Worm (Caenorhabditis elegans) whole organism, L2 larva: ENCODE measurements around the gene srd-28.

Source experiments
- C34F6.9 ChIP-seq: fragments of 150-350 bp; optimal IDR thresholded peaks from 2 replicates; lab custom pipeline; 2014; ENCODE audit warnings: missing biosample characterization, missing genetic modification characterization
- F13H6.1 ChIP-seq: sonication (generic microtip); optimal IDR thresholded peaks from 2 replicates; lab custom pipeline; 2016; ENCODE audit warnings: missing genetic modification characterization, missing compliant biosample characterization
- R02D3.7 ChIP-seq: fragments of 150-350 bp; optimal IDR thresholded peaks from 2 replicates; lab custom pipeline; 2014; ENCODE audit warnings: missing biosample characterization, missing genetic modification characterization
- Y55F3AM.14 ChIP-seq: fragments of 200-800 bp; sonication (Bioruptor generic); optimal IDR thresholded peaks from 2 replicates; lab custom pipeline; 2018; ENCODE audit warnings: mild to moderate bottlenecking, missing genetic modification characterization, missing compliant biosample characterization
- ZK546.5 ChIP-seq: sonication (generic microtip); optimal IDR thresholded peaks from 2 replicates; lab custom pipeline; 2017; ENCODE audit warnings: missing biosample characterization, missing genetic modification characterization
- alr-1 ChIP-seq: fragments of 150-350 bp; optimal IDR thresholded peaks from 2 replicates; lab custom pipeline; 2014; ENCODE audit warnings: missing biosample characterization, missing genetic modification characterization
- aly-2 ChIP-seq: fragments of 150-350 bp; optimal IDR thresholded peaks from 2 replicates; lab custom pipeline; 2014; ENCODE audit warnings: missing biosample characterization, missing genetic modification characterization
- ama-1 ChIP-seq: fragments of 150-350 bp; optimal IDR thresholded peaks from 2 replicates; lab custom pipeline; 2018; ENCODE audit warnings: inconsistent platforms
- blmp-1 ChIP-seq: sonication (generic microtip); optimal IDR thresholded peaks from 2 replicates; lab custom pipeline; 2017; ENCODE audit warnings: missing genetic modification characterization, mild to moderate bottlenecking, missing compliant biosample characterization, antibody characterized with exemption, moderate library complexity; ENCODE audit not compliant: insufficient read depth
- ceh-16 ChIP-seq: fragments of 150-350 bp; optimal IDR thresholded peaks from 2 replicates; lab custom pipeline; 2014; ENCODE audit warnings: missing biosample characterization, missing genetic modification characterization
- ceh-82 ChIP-seq: fragments of 150-350 bp; optimal IDR thresholded peaks from 2 replicates; lab custom pipeline; 2014; ENCODE audit warnings: missing biosample characterization, missing genetic modification characterization
- crh-2 ChIP-seq: sonication (generic microtip); optimal IDR thresholded peaks from 2 replicates; lab custom pipeline; 2017; ENCODE audit warnings: missing biosample characterization, missing genetic modification characterization
- dmd-4 ChIP-seq: sonication (generic microtip); optimal IDR thresholded peaks from 2 replicates; lab custom pipeline; 2017; ENCODE audit warnings: missing biosample characterization, missing genetic modification characterization
- egl-27 ChIP-seq: sonication (generic microtip); optimal IDR thresholded peaks from 3 replicates; lab custom pipeline; 2017; ENCODE audit warnings: missing biosample characterization, missing genetic modification reagents, missing genetic modification characterization
- elt-1 ChIP-seq: fragments of 150-350 bp; optimal IDR thresholded peaks from 2 replicates; lab custom pipeline; 2014; ENCODE audit warnings: missing biosample characterization, missing genetic modification characterization
- elt-3 ChIP-seq: sonication (generic microtip); optimal IDR thresholded peaks from 2 replicates; lab custom pipeline; 2017; ENCODE audit warnings: missing biosample characterization, missing genetic modification characterization
- fos-1 ChIP-seq: fragments of 150-350 bp; optimal IDR thresholded peaks from 2 replicates; lab custom pipeline; 2014; ENCODE audit warnings: missing biosample characterization, missing genetic modification characterization
- gmeb-1 ChIP-seq: fragments of 150-350 bp; optimal IDR thresholded peaks from 2 replicates; lab custom pipeline; 2014; ENCODE audit warnings: missing biosample characterization, missing genetic modification characterization
- lin-11 ChIP-seq: fragments of 150-350 bp; sonication (generic microtip); optimal IDR thresholded peaks from 2 replicates; lab custom pipeline; 2014; ENCODE audit warnings: missing biosample characterization, missing genetic modification characterization, inconsistent platforms, mixed read lengths
- lin-39 ChIP-seq: fragments of 150-350 bp; optimal IDR thresholded peaks from 2 replicates; lab custom pipeline; 2014; ENCODE audit warnings: missing biosample characterization, missing genetic modification reagents, missing genetic modification characterization
- lsy-2 ChIP-seq, 2 experiments: fragments of 150-350 bp in 1 of 2; sonication (generic microtip) in 1 of 2; optimal IDR thresholded peaks; 2 replicates each; lab custom pipeline; 2014 to 2017; ENCODE audit warnings: missing biosample characterization in 2 of 2, missing genetic modification characterization in 2 of 2
- mbf-1 ChIP-seq: sonication (generic microtip); optimal IDR thresholded peaks from 2 replicates; lab custom pipeline; 2017; ENCODE audit warnings: missing biosample characterization, missing genetic modification characterization
- mdl-1 ChIP-seq, 2 experiments: fragments of 150-350 bp in 1 of 2; sonication (generic microtip) in 1 of 2; optimal IDR thresholded peaks; 2 replicates each; lab custom pipeline; 2017; ENCODE audit warnings: missing biosample characterization in 2 of 2, missing genetic modification characterization in 2 of 2
- nhr-11 ChIP-seq: fragments of 150-350 bp; optimal IDR thresholded peaks from 2 replicates; lab custom pipeline; 2014; ENCODE audit warnings: missing biosample characterization, missing genetic modification characterization
- nhr-12 ChIP-seq: fragments of 150-350 bp; optimal IDR thresholded peaks from 2 replicates; lab custom pipeline; 2014; ENCODE audit warnings: missing biosample characterization, missing genetic modification characterization
- nhr-129 ChIP-seq: fragments of 150-350 bp; optimal IDR thresholded peaks from 2 replicates; lab custom pipeline; 2014; ENCODE audit warnings: missing biosample characterization, missing genetic modification characterization
- nhr-21 ChIP-seq: fragments of 150-350 bp; optimal IDR thresholded peaks from 2 replicates; lab custom pipeline; 2014; ENCODE audit warnings: missing biosample characterization, missing genetic modification characterization
- nhr-23 ChIP-seq: fragments of 150-350 bp; optimal IDR thresholded peaks from 2 replicates; lab custom pipeline; 2014; ENCODE audit warnings: missing biosample characterization, missing genetic modification reagents, missing genetic modification characterization
- nhr-6 ChIP-seq: fragments of 150-350 bp; optimal IDR thresholded peaks from 2 replicates; lab custom pipeline; 2014; ENCODE audit warnings: missing biosample characterization, missing genetic modification characterization
- peb-1 ChIP-seq: fragments of 150-350 bp; optimal IDR thresholded peaks from 2 replicates; lab custom pipeline; 2014; ENCODE audit warnings: missing biosample characterization, missing genetic modification characterization
- skn-1 ChIP-seq: sonication (generic microtip); optimal IDR thresholded peaks from 2 replicates; lab custom pipeline; 2017; ENCODE audit warnings: missing biosample characterization, missing genetic modification characterization
- sma-3 ChIP-seq: sonication (generic microtip); optimal IDR thresholded peaks from 2 replicates; lab custom pipeline; 2016; ENCODE audit warnings: missing genetic modification reagents, missing genetic modification characterization, missing compliant biosample characterization
- sma-9 ChIP-seq, 2 experiments: fragments of 150-350 bp in 1 of 2; sonication (generic microtip) in 1 of 2; optimal IDR thresholded peaks; 2 replicates each; lab custom pipeline; 2014 to 2016; ENCODE audit warnings: missing genetic modification characterization in 2 of 2, mild to moderate bottlenecking in 1 of 2, missing biosample characterization in 1 of 2, missing compliant biosample characterization in 1 of 2, missing genetic modification reagents in 1 of 2, moderate library complexity in 1 of 2
- snpc-4 ChIP-seq: fragments of 150-350 bp; optimal IDR thresholded peaks from 2 replicates; lab custom pipeline; 2014; ENCODE audit warnings: missing biosample characterization, missing genetic modification characterization
- unc-39 ChIP-seq: fragments of 150-350 bp; optimal IDR thresholded peaks from 2 replicates; lab custom pipeline; 2014; ENCODE audit warnings: missing biosample characterization, missing genetic modification characterization
- unc-62 ChIP-seq: fragments of 150-350 bp; optimal IDR thresholded peaks from 2 replicates; lab custom pipeline; 2014; ENCODE audit warnings: missing biosample characterization, missing genetic modification reagents, missing genetic modification characterization
- zag-1 ChIP-seq: fragments of 150-350 bp; optimal IDR thresholded peaks from 2 replicates; lab custom pipeline; 2014; ENCODE audit warnings: missing biosample characterization, missing genetic modification characterization
- ztf-11 ChIP-seq: sonication (generic microtip); optimal IDR thresholded peaks from 2 replicates; lab custom pipeline; 2017; ENCODE audit warnings: missing biosample characterization, missing genetic modification characterization
- ztf-4 ChIP-seq: fragments of 150-350 bp; optimal IDR thresholded peaks from 2 replicates; lab custom pipeline; 2014; ENCODE audit warnings: missing biosample characterization, missing genetic modification characterization

srd-28 gene

DNA sequence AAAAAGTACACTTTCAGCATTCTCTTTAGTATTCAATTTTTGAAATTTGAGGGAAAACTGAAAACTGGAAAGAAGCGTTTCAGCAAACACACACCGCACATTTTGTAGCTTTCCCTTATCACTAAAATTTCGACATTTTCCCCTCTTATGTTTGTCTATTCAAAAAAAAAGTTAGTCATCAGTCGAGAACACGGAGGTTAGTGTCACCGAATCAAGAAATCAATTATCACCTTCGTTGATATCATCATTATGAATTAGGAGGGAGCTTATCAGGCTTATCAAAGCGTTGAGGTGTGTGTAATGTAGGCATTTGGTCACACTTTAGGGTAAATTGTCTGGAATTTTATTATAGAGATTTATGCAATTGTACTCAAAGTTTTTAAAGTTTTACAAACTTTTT, 48.2 kb downstream of the srd-28 start, which contains the start of gene cpr-3:
cpr-3 (minus strand) TSS at position 104 of the 400 bp plus-strand sequence.
- TF ChIP-seq zag-1 (tag; lab: Kevin White, UChicago): no peak
- no peak for TF ChIP-seq alr-1 (tag; lab: Kevin White, UChicago)
- TF ChIP-seq crh-2 (tag; lab: Kevin White, UChicago): peak; percentile 64
- no peak for TF ChIP-seq F13H6.1 (tag; lab: Kevin White, UChicago)
- TF ChIP-seq peb-1 (tag; lab: Kevin White, UChicago): no peak
- TF ChIP-seq aly-2 (tag; lab: Kevin White, UChicago): no peak
- no peak for TF ChIP-seq nhr-21 (tag; lab: Kevin White, UChicago)
- TF ChIP-seq lin-39 (tag; lab: Kevin White, UChicago): no peak
- no peak for TF ChIP-seq lsy-2 (tag; optimal IDR thresholded peaks at IDR 0.05; lab: Kevin White, UChicago)
- peak; percentile 8 for TF ChIP-seq sma-3 (GFP tag; lab: Kevin White, UChicago)
- no peak for TF ChIP-seq ztf-11
- no peak for TF ChIP-seq ceh-16 (tag; lab: Kevin White, UChicago)
- no peak for TF ChIP-seq snpc-4 (tag; lab: Kevin White, UChicago)
- peak; percentile 64 for TF ChIP-seq gmeb-1 (tag; lab: Kevin White, UChicago)
- TF ChIP-seq mbf-1 (tag; lab: Kevin White, UChicago): no peak
- no peak for TF ChIP-seq dmd-4
- peak; percentile 100 for TF ChIP-seq fos-1 (tag; lab: Kevin White, UChicago)
- no peak for TF ChIP-seq nhr-11
- no peak for TF ChIP-seq egl-27 (tag; lab: Kevin White, UChicago)
- TF ChIP-seq ZK546.5: no peak
- TF ChIP-seq nhr-129 (tag; lab: Kevin White, UChicago): no peak
- TF ChIP-seq C34F6.9 (tag; lab: Kevin White, UChicago): no peak
- TF ChIP-seq Y55F3AM.14: no peak
- no peak for TF ChIP-seq ceh-82
- peak; percentile 75 for TF ChIP-seq skn-1 (tag; lab: Kevin White, UChicago)
- TF ChIP-seq unc-62 (GFP tag; lab: Kevin White, UChicago): no peak
- no peak for TF ChIP-seq nhr-23
- no peak for TF ChIP-seq mdl-1 (tag; optimal IDR thresholded peaks at IDR 0.05; lab: Kevin White, UChicago)
- TF ChIP-seq nhr-12 (tag; lab: Kevin White, UChicago): no peak
- TF ChIP-seq R02D3.7: no peak
- no peak for TF ChIP-seq blmp-1 (tag; lab: Kevin White, UChicago)
- no peak for TF ChIP-seq elt-1
- TF ChIP-seq sma-9 (GFP tag; optimal IDR thresholded peaks at IDR 0.05; lab: Kevin White, UChicago): no peak
- TF ChIP-seq sma-9 (tag; optimal IDR thresholded peaks at IDR 0.05; lab: Kevin White, UChicago): no peak
- no peak for TF ChIP-seq elt-3
- no peak for TF ChIP-seq ama-1 (lab: Kevin White, UChicago)
- TF ChIP-seq ztf-4: no peak
- TF ChIP-seq lin-11: no peak
- TF ChIP-seq nhr-6 (tag; lab: Kevin White, UChicago): no peak
- TF ChIP-seq unc-39: no peak
